Worm (Caenorhabditis elegans) whole organism, early embryonic: ENCODE measurements around the gene C25F9.5.

ENCODE experiments used
- F13C5.2 ChIP-seq: sonication (generic microtip); optimal IDR thresholded peaks from 2 replicates; lab custom pipeline; 2017; ENCODE audit warnings: mild to moderate bottlenecking, missing genetic modification characterization, inconsistent platforms, missing compliant biosample characterization
- ama-1 ChIP-seq: fragments of 150-350 bp; optimal IDR thresholded peaks from 2 replicates; lab custom pipeline; 2014
- ceh-13 ChIP-seq: fragments of 200-800 bp; sonication (Bioruptor generic); optimal IDR thresholded peaks from 2 replicates; lab custom pipeline; 2018; ENCODE audit warnings: mild to moderate bottlenecking, missing genetic modification characterization, missing compliant biosample characterization
- ets-7 ChIP-seq: sonication (generic microtip); optimal IDR thresholded peaks from 2 replicates; lab custom pipeline; 2016; ENCODE audit warnings: missing genotype, missing genetic modification characterization, missing compliant biosample characterization
- flt-1 ChIP-seq: fragments of 200-800 bp; sonication (Bioruptor generic); IDR thresholded peaks from 2 replicates; pipeline ENCODE4 v1.3.6; 2022; ENCODE audit warnings: missing genetic modification characterization, missing compliant biosample characterization
- hmbx-1 ChIP-seq: sonication (generic microtip); optimal IDR thresholded peaks from 2 replicates; lab custom pipeline; 2016; ENCODE audit warnings: mild to moderate bottlenecking, missing genetic modification characterization, missing compliant biosample characterization
- hnd-1 ChIP-seq: sonication (generic microtip); optimal IDR thresholded peaks from 2 replicates; lab custom pipeline; 2016; ENCODE audit warnings: missing genetic modification characterization, missing compliant biosample characterization
- scrt-1 ChIP-seq: fragments of 200-800 bp; sonication (Bioruptor generic); IDR thresholded peaks from 2 replicates; pipeline ENCODE4 v1.3.6; 2022; ENCODE audit warnings: missing genetic modification characterization, missing compliant biosample characterization
- tbx-11 ChIP-seq: fragments of 200-800 bp; sonication (Bioruptor generic); IDR thresholded peaks from 2 replicates; pipeline ENCODE4 v1.3.6; 2022; ENCODE audit warnings: missing genetic modification characterization, missing compliant biosample characterization

- TF ChIP-seq ama-1: no peak
- no peak for TF ChIP-seq ets-7 (tag; lab: Kevin White, UChicago)
- no peak for TF ChIP-seq flt-1 (GFP tag; lab: Robert Waterston, UW)
- TF ChIP-seq hmbx-1 (tag; lab: Kevin White, UChicago): no peak
- TF ChIP-seq tbx-11 (GFP tag; lab: Robert Waterston, UW): no peak
- TF ChIP-seq hnd-1 (tag; lab: Kevin White, UChicago): no peak
- no peak for TF ChIP-seq ceh-13 (GFP tag; lab: Kevin White, UChicago)
- TF ChIP-seq F13C5.2 (tag; lab: Kevin White, UChicago): no peak
- TF ChIP-seq scrt-1: no peak
These were observed 25.6 kb upstream of the C25F9.5 start, which contains the start of gene C25F9.14 for ce11 chrV:19436307-19436706.
